Worm (Caenorhabditis elegans): Measurements from ENCODE around the gene Y39A1A.9.

The Y39A1A.9 gene

DNA sequence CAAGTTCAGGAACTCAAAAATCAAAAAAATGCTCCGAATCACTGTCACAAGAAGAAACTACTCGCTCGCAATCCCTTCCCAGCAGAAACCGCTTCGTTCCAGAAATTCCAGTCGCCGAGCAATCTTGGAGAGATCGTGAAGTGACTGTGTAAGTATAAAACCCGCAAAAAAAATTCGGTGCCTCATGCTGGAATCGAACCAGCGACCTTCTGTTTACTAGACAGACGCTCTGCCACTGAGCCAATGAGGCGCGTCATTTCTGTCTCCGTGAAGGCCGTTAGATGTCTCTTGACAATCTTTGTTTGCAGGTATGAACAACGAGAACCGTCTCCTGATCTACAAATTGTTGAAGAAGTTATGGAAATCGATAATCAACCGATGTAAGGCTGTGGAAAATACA, 8.7 kb downstream of the Y39A1A.9 start:
- TF ChIP-seq nhr-237 (tag; optimal IDR thresholded peaks at IDR 0.05) (no peak), elt-1 (tag; optimal IDR thresholded peaks at IDR 0.05; ENCODE audit: borderline replicate concordance, insufficient read depth) (no peak), ces-1 (GFP tag; optimal IDR thresholded peaks at IDR 0.05) (no peak), nhr-12 (tag; optimal IDR thresholded peaks at IDR 0.05) (no peak), unc-120 (tag; optimal IDR thresholded peaks at IDR 0.05; ENCODE audit: poor library complexity, severe bottlenecking) (peak; percentile 53), M03D4.4 (tag; optimal IDR thresholded peaks at IDR 0.05) (peak; percentile 86), snpc-4 (tag; optimal IDR thresholded peaks at IDR 0.05) (no peak), unc-39 (tag; optimal IDR thresholded peaks at IDR 0.05) (no peak), bed-3 (GFP tag; optimal IDR thresholded peaks at IDR 0.05) (peak; percentile 50), ham-2 (GFP tag; optimal IDR thresholded peaks at IDR 0.05) (peak; percentile 54), sem-2 (GFP tag; optimal IDR thresholded peaks at IDR 0.05) (peak; percentile 80), sptf-1 (tag; optimal IDR thresholded peaks at IDR 0.05) (peak; percentile 90), cnd-1 (tag; optimal IDR thresholded peaks at IDR 0.05) (peak; percentile 82), pha-4 (tag; optimal IDR thresholded peaks at IDR 0.05) (peak; percentile 18), unc-62 (GFP tag; optimal IDR thresholded peaks at IDR 0.05) (no peak), tbx-8 (GFP tag; optimal IDR thresholded peaks at IDR 0.05) (peak; percentile 49), flh-1 (GFP tag; optimal IDR thresholded peaks at IDR 0.05) (peak; percentile 33), zip-8 (tag; optimal IDR thresholded peaks at IDR 0.05) (no peak), hlh-1 (tag; optimal IDR thresholded peaks at IDR 0.05) (peak; percentile 38), elt-3 (tag; optimal IDR thresholded peaks at IDR 0.05) (no peak), ceh-83 (GFP tag; optimal IDR thresholded peaks at IDR 0.05) (peak; percentile 74), lin-32 (GFP tag; optimal IDR thresholded peaks at IDR 0.05) (peak; percentile 72), mab-5 (tag; optimal IDR thresholded peaks at IDR 0.05) (no peak), blmp-1 (tag; optimal IDR thresholded peaks at IDR 0.05) (no peak), nhr-2 (tag; optimal IDR thresholded peaks at IDR 0.05) (no peak), mep-1 (tag; optimal IDR thresholded peaks at IDR 0.05) (no peak), nhr-28 (tag; optimal IDR thresholded peaks at IDR 0.05) (no peak), ceh-39 (tag; optimal IDR thresholded peaks at IDR 0.05) (no peak), nhr-76 (tag; optimal IDR thresholded peaks at IDR 0.05) (no peak), mls-2 (tag; optimal IDR thresholded peaks at IDR 0.05) (peak; percentile 87), ceh-43 (GFP tag; optimal IDR thresholded peaks at IDR 0.05) (peak; percentile 60), drap-1 (GFP tag; optimal IDR thresholded peaks at IDR 0.05) (peak; percentile 81), lin-13 (tag; optimal IDR thresholded peaks at IDR 0.05) (peak; percentile 35), lsy-2 (tag; optimal IDR thresholded peaks at IDR 0.05) (no peak), ztf-11 (tag; optimal IDR thresholded peaks at IDR 0.05) (peak; percentile 41)

ce11 chrIII:10621208-10621607, 12.1 kb downstream of the Y39A1A.9 start, which contains the start of the genes lron-10 and hpr-9:
lron-10 (minus strand) TSS chrIII:10621369.
hpr-9 (plus strand) TSS chrIII:10621551.
- no peak for TF ChIP-seq nhr-12 (tag; optimal IDR thresholded peaks at IDR 0.05)
- TF ChIP-seq unc-39 (tag; optimal IDR thresholded peaks at IDR 0.05), result no peak
- no peak for TF ChIP-seq ceh-83 (GFP tag; optimal IDR thresholded peaks at IDR 0.05)
- TF ChIP-seq lin-13 (tag; optimal IDR thresholded peaks at IDR 0.05), result no peak
- no peak for TF ChIP-seq lsy-2 (tag; optimal IDR thresholded peaks at IDR 0.05)
- TF ChIP-seq snpc-4 (tag; optimal IDR thresholded peaks at IDR 0.05), result no peak
- no peak for TF ChIP-seq pha-4 (tag; optimal IDR thresholded peaks at IDR 0.05)
- TF ChIP-seq mep-1 (tag; optimal IDR thresholded peaks at IDR 0.05), result no peak
- no peak for TF ChIP-seq blmp-1 (tag; optimal IDR thresholded peaks at IDR 0.05)
- no peak for TF ChIP-seq hlh-1 (tag; optimal IDR thresholded peaks at IDR 0.05)
- TF ChIP-seq nhr-237 (tag; optimal IDR thresholded peaks at IDR 0.05), result no peak
- TF ChIP-seq ceh-39 (tag; optimal IDR thresholded peaks at IDR 0.05), result no peak
- no peak for TF ChIP-seq sptf-1 (tag; optimal IDR thresholded peaks at IDR 0.05)

DNA sequence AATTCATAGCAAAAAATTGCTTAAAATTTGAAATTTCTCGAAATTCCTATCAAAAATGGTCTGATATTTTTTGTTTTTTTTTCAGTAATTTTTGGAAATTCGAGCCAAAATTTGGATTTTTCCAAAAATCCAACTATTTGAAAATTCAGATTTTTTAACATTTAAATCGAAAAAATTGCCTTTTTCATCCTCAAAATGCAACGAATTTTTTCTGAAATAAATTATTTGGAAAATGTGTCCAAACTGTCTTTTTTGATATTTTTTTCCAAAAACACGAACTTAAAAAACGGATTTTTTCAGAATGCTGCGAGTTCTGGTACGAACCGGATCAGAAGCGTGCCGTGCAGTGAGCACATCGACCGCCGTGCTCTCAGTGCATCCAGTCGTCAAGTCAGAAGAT, 18.1 kb downstream of the Y39A1A.9 start, which contains the start of gene mrpl-22:
TSS of gene mrpl-22 (plus strand) at position 301 of the 400 bp plus-strand sequence.
- no peak for TF ChIP-seq ztf-11 (tag; optimal IDR thresholded peaks at IDR 0.05)
- no peak for TF ChIP-seq hlh-1 (tag; optimal IDR thresholded peaks at IDR 0.05)
- TF ChIP-seq nhr-76 (tag; optimal IDR thresholded peaks at IDR 0.05), result no peak
- TF ChIP-seq nhr-237 (tag; optimal IDR thresholded peaks at IDR 0.05), result no peak
- no peak for TF ChIP-seq blmp-1 (tag; optimal IDR thresholded peaks at IDR 0.05)
- TF ChIP-seq nhr-12 (tag; optimal IDR thresholded peaks at IDR 0.05), result no peak
- no peak for TF ChIP-seq lsy-2 (tag; optimal IDR thresholded peaks at IDR 0.05)
- TF ChIP-seq bed-3 (GFP tag; optimal IDR thresholded peaks at IDR 0.05), result no peak
- TF ChIP-seq drap-1 (GFP tag; optimal IDR thresholded peaks at IDR 0.05), result no peak
- TF ChIP-seq flh-1 (GFP tag; optimal IDR thresholded peaks at IDR 0.05), result no peak
- TF ChIP-seq lin-13 (tag; optimal IDR thresholded peaks at IDR 0.05), result no peak
- no peak for TF ChIP-seq elt-1 (tag; optimal IDR thresholded peaks at IDR 0.05; ENCODE audit: borderline replicate concordance, insufficient read depth)
- TF ChIP-seq pha-4 (tag; optimal IDR thresholded peaks at IDR 0.05), result no peak
- TF ChIP-seq unc-39 (tag; optimal IDR thresholded peaks at IDR 0.05), result no peak
- no peak for TF ChIP-seq M03D4.4 (tag; optimal IDR thresholded peaks at IDR 0.05)
- no peak for TF ChIP-seq unc-62 (GFP tag; optimal IDR thresholded peaks at IDR 0.05)
- no peak for TF ChIP-seq tbx-8 (GFP tag; optimal IDR thresholded peaks at IDR 0.05)
- TF ChIP-seq lin-32 (GFP tag; optimal IDR thresholded peaks at IDR 0.05), result no peak
- no peak for TF ChIP-seq ceh-43 (GFP tag; optimal IDR thresholded peaks at IDR 0.05)
